Worm (Caenorhabditis elegans): ENCODE results near the gene acer-1.

DNA sequence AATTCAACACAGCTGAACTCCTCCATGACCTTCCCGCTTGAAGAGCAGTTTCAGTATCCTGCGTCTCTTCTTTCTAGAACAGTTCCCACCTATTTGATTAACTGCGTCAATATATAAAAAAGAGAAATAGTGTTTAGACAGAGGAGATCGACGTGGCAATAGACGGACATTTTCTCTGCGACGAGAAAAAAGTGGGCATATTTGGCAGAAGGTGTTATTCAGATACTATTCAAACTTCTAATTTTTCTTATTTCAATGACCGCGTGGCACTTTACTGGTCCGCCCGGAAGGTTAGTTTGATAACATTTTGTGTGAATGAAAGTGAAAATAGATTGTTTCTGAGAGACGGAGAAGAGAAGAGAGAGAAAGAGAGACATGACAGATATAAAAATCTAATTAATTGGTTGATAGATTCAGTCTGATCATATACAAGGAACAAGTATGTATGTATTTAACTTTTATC lies 42.3 kb downstream of the acer-1 start, which contains the start of gene tbc-6:
- TF ChIP-seq ceh-28 (tag; optimal IDR thresholded peaks at IDR 0.05) (peak; percentile 34), eor-1 (tag; optimal IDR thresholded peaks at IDR 0.05) (no peak), mdl-1 (tag; optimal IDR thresholded peaks at IDR 0.05) (peak; percentile 22), skn-1 (tag; optimal IDR thresholded peaks at IDR 0.05) (no peak), ztf-4 (tag; optimal IDR thresholded peaks at IDR 0.05) (no peak), zag-1 (tag; optimal IDR thresholded peaks at IDR 0.05) (no peak), aly-2 (tag; optimal IDR thresholded peaks at IDR 0.05) (peak; percentile 55), pha-4 (tag; optimal IDR thresholded peaks at IDR 0.05) (peak; percentile 78), nhr-25 (tag; optimal IDR thresholded peaks at IDR 0.05) (peak; percentile 66), fkh-10 (GFP tag; optimal IDR thresholded peaks at IDR 0.05) (no peak)

All from whole organism, L3 larva.